Worm (Caenorhabditis elegans) whole organism, midembryonic: Measurements from ENCODE around the gene dmsr-16.

Experiments
- T22C8.4 ChIP-seq: fragments of 200-800 bp; sonication (Bioruptor generic); IDR thresholded peaks from 2 replicates; pipeline ENCODE4 v1.3.6; 2022; ENCODE audit warnings: missing genetic modification characterization, missing compliant biosample characterization
- cog-1 ChIP-seq: sonication (generic microtip); optimal IDR thresholded peaks from 2 replicates; lab custom pipeline; 2016; ENCODE audit warnings: missing genetic modification characterization, missing compliant biosample characterization
- flt-1 ChIP-seq: fragments of 200-800 bp; sonication (Bioruptor generic); IDR thresholded peaks from 2 replicates; pipeline ENCODE4 v1.3.6; 2022; ENCODE audit warnings: missing genetic modification characterization, missing compliant biosample characterization
- klf-2 ChIP-seq: fragments of 200-800 bp; sonication (Bioruptor generic); conservative IDR thresholded peaks from 2 replicates; pipeline ENCODE4 v1.3.6; 2022; ENCODE audit warnings: missing genetic modification reagents, missing genetic modification characterization, missing compliant biosample characterization
- med-1 ChIP-seq: sonication (generic microtip); optimal IDR thresholded peaks from 2 replicates; lab custom pipeline; 2017; ENCODE audit warnings: missing genetic modification characterization, mild to moderate bottlenecking, missing compliant biosample characterization, antibody characterized with exemption, missing genetic modification reagents; ENCODE audit not compliant: insufficient read depth
- tab-1 ChIP-seq: fragments of 200-800 bp; sonication (Bioruptor generic); IDR thresholded peaks from 2 replicates; pipeline ENCODE4 v1.3.6; 2022; ENCODE audit warnings: missing genetic modification characterization, missing compliant biosample characterization
- ztf-23 ChIP-seq: fragments of 200-800 bp; sonication (Bioruptor generic); IDR thresholded peaks from 2 replicates; pipeline ENCODE4 v1.3.6; 2022; ENCODE audit warnings: missing genetic modification reagents, missing genetic modification characterization, missing compliant biosample characterization
- ztf-29 ChIP-seq: fragments of 200-800 bp; sonication (Bioruptor generic); IDR thresholded peaks from 2 replicates; pipeline ENCODE4 v1.3.6; 2022; ENCODE audit warnings: missing genetic modification reagents, missing genetic modification characterization, missing compliant biosample characterization

DNA sequence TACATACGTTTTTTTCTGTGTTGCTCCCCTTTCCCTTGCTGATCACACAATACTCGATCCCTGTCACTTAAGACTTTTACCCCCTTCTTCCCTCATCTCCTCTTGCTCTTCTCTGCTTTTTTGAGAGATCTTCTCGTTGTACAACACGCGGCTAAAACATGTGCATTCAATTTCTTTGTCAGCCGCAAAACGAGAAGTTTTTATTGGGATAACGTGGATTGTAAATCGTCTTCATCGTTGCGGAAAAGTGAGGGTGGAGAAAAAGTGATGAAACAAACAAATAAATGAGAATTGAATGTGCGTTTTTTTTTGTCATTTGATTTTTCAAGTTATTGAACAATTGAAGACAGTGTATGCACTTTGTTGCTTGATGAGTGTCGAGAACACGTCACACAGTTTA, 39.4 kb downstream of the dmsr-16 start:
- TF ChIP-seq klf-2 (GFP tag; lab: Robert Waterston, UW) (no peak), T22C8.4 (no peak), ztf-29 (no peak), med-1 (GFP tag; lab: Kevin White, UChicago) (no peak), tab-1 (no peak), cog-1 (no peak), ztf-23 (GFP tag; lab: Robert Waterston, UW) (no peak), flt-1 (GFP tag; lab: Robert Waterston, UW) (no peak)
